Fruit fly (Drosophila melanogaster) whole organism, embryonic: ENCODE data around the gene CG14655.
A peak's percentile ranks its signal among the peaks of the same experiment; 100 is the strongest.

ENCODE experiments used
- Antp ChIP-seq: fragments of 200-800 bp; sonication (Bioruptor generic); optimal IDR thresholded peaks from 3 replicates; lab custom pipeline; 2016; ENCODE audit warnings: missing biosample characterization, missing genetic modification characterization
- CG10431 ChIP-seq: fragments of 200-800 bp; sonication (Bioruptor generic); optimal IDR thresholded peaks from 3 replicates; lab custom pipeline; 2018; ENCODE audit warnings: missing biosample characterization, mild to moderate bottlenecking, missing genetic modification characterization
- CG11398 ChIP-seq: fragments of 200-800 bp; sonication (Bioruptor generic); optimal IDR thresholded peaks from 2 replicates; lab custom pipeline; 2016; ENCODE audit warnings: missing biosample characterization, missing genetic modification characterization
- CG12155 ChIP-seq: fragments of 200-800 bp; sonication (Bioruptor generic); optimal IDR thresholded peaks from 3 replicates; lab custom pipeline; 2016; ENCODE audit warnings: missing biosample characterization, missing genetic modification characterization
- CG14860 ChIP-seq: fragments of 200-800 bp; sonication (Bioruptor generic); IDR thresholded peaks from 3 replicates; pipeline ENCODE4 v1.3.6; 2022; ENCODE audit warnings: missing biosample characterization, missing genetic modification characterization; ENCODE audit not compliant: partially characterized antibody
- CG14965 ChIP-seq: fragments of 200-800 bp; sonication (Bioruptor generic); optimal IDR thresholded peaks from 2 replicates; lab custom pipeline; 2016; ENCODE audit warnings: missing biosample characterization, missing genetic modification characterization, borderline replicate concordance
- CG15073 ChIP-seq: fragments of 200-800 bp; sonication (Bioruptor generic); optimal IDR thresholded peaks from 2 replicates; lab custom pipeline; 2016; ENCODE audit warnings: missing biosample characterization, missing genetic modification characterization
- CG1603 ChIP-seq: fragments of 200-800 bp; sonication (Bioruptor generic); optimal IDR thresholded peaks from 2 replicates; lab custom pipeline; 2019; ENCODE audit warnings: missing biosample characterization, mild to moderate bottlenecking, missing genetic modification characterization, moderate library complexity
- CG17612 ChIP-seq: fragments of 200-800 bp; sonication (Bioruptor generic); IDR thresholded peaks from 2 replicates; pipeline ENCODE4 v1.3.6; 2022; ENCODE audit warnings: missing biosample characterization, missing genetic modification characterization
- CG2202 ChIP-seq: fragments of 200-800 bp; sonication (Bioruptor generic); optimal IDR thresholded peaks from 2 replicates; lab custom pipeline; 2018; ENCODE audit warnings: missing biosample characterization, mild to moderate bottlenecking, missing genetic modification characterization
- CG4328 ChIP-seq: fragments of 200-800 bp; sonication (Bioruptor generic); optimal IDR thresholded peaks from 3 replicates; lab custom pipeline; 2017; ENCODE audit warnings: missing biosample characterization, missing genetic modification reagents, missing genetic modification characterization
- CG7963 ChIP-seq: fragments of 200-800 bp; sonication (Bioruptor generic); IDR thresholded peaks from 3 replicates; pipeline ENCODE4 v1.3.6; 2022; ENCODE audit warnings: missing biosample characterization, missing genetic modification characterization; ENCODE audit not compliant: partially characterized antibody
- CG8924 ChIP-seq: fragments of 200-800 bp; optimal IDR thresholded peaks from 3 replicates; lab custom pipeline; 2019; ENCODE audit warnings: missing biosample characterization, mild to moderate bottlenecking, missing genetic modification characterization, moderate library complexity
- D19B ChIP-seq: fragments of 200-800 bp; sonication (Bioruptor generic); optimal IDR thresholded peaks from 2 replicates; lab custom pipeline; 2017; ENCODE audit warnings: missing biosample characterization, mild to moderate bottlenecking, missing genetic modification characterization
- Deaf1 ChIP-seq: fragments of 200-800 bp; optimal IDR thresholded peaks from 3 replicates; lab custom pipeline; 2019; ENCODE audit warnings: missing biosample characterization, mild to moderate bottlenecking, missing genetic modification characterization, moderate library complexity
- Dref ChIP-seq: fragments of 200-800 bp; sonication (Bioruptor generic); IDR thresholded peaks from 2 replicates; pipeline ENCODE4 v1.3.6; 2022; ENCODE audit warnings: missing biosample characterization, missing genetic modification characterization
- Med ChIP-seq: fragments of 200-800 bp; sonication (Bioruptor generic); peaks from one replicate; lab custom pipeline; 2016; ENCODE audit warnings: missing biosample characterization, missing genetic modification characterization, mild to moderate bottlenecking, inconsistent platforms, moderate library complexity
- Meics ChIP-seq: fragments of 200-800 bp; sonication (Bioruptor generic); optimal IDR thresholded peaks from 2 replicates; lab custom pipeline; 2017; ENCODE audit warnings: missing biosample characterization, mild to moderate bottlenecking, missing genetic modification characterization
- NC2α ChIP-seq: fragments of 200-800 bp; sonication (Bioruptor generic); optimal IDR thresholded peaks from 2 replicates; lab custom pipeline; 2016; ENCODE audit warnings: missing biosample characterization, missing genetic modification characterization
- NC2β ChIP-seq: fragments of 200-800 bp; sonication (Bioruptor generic); optimal IDR thresholded peaks from 2 replicates; lab custom pipeline; 2016; ENCODE audit warnings: missing biosample characterization, missing genetic modification characterization
- Neu2 ChIP-seq: fragments of 200-800 bp; sonication (Bioruptor generic); optimal IDR thresholded peaks from 3 replicates; lab custom pipeline; 2016; ENCODE audit warnings: missing biosample characterization, missing genetic modification characterization, borderline replicate concordance
- NfI ChIP-seq: fragments of 200-800 bp; sonication (Bioruptor generic); optimal IDR thresholded peaks from 3 replicates; lab custom pipeline; 2018; ENCODE audit warnings: missing biosample characterization, mild to moderate bottlenecking, missing genetic modification characterization, moderate library complexity
- Ravus ChIP-seq: fragments of 200-800 bp; sonication (Bioruptor generic); IDR thresholded peaks from 2 replicates; pipeline ENCODE4 v1.3.6; 2022; ENCODE audit warnings: missing biosample characterization, missing genetic modification characterization
- Sry-δ ChIP-seq: fragments of 200-800 bp; sonication (Bioruptor generic); optimal IDR thresholded peaks from 2 replicates; lab custom pipeline; 2016; ENCODE audit warnings: missing biosample characterization, missing genetic modification characterization
- Tbp ChIP-seq: fragments of >200 bp; optimal IDR thresholded peaks from 2 replicates; lab custom pipeline; 2018; ENCODE audit warnings: missing biosample characterization, missing genetic modification characterization
- btn ChIP-seq: fragments of 200-800 bp; sonication (Bioruptor generic); optimal IDR thresholded peaks from 2 replicates; lab custom pipeline; 2016; ENCODE audit warnings: missing biosample characterization, missing genetic modification characterization
- cato ChIP-seq: fragments of 200-800 bp; sonication (Bioruptor generic); optimal IDR thresholded peaks from 2 replicates; lab custom pipeline; 2016; ENCODE audit warnings: missing biosample characterization, missing genetic modification characterization, borderline replicate concordance
- chif ChIP-seq, 2 experiments: fragments of 200-800 bp; sonication (Bioruptor generic); optimal IDR thresholded peaks; 3 replicates each; lab custom pipeline; 2016; ENCODE audit warnings: missing biosample characterization in 2 of 2, missing genetic modification characterization in 2 of 2
- chn ChIP-seq: fragments of 200-800 bp; sonication (Bioruptor generic); optimal IDR thresholded peaks from 2 replicates; lab custom pipeline; 2016; ENCODE audit warnings: missing biosample characterization, missing genetic modification characterization
- dimm ChIP-seq: fragments of 200-800 bp; sonication (Bioruptor generic); IDR thresholded peaks from 2 replicates; pipeline ENCODE4 v1.3.6; 2022; ENCODE audit warnings: missing biosample characterization, missing genetic modification characterization
- disco-r ChIP-seq: fragments of 200-800 bp; sonication (Bioruptor generic); optimal IDR thresholded peaks from 2 replicates; lab custom pipeline; 2016; ENCODE audit warnings: missing biosample characterization, missing genetic modification characterization
- dmrt99B ChIP-seq: fragments of 200-800 bp; sonication (Bioruptor generic); optimal IDR thresholded peaks from 2 replicates; lab custom pipeline; 2018; ENCODE audit warnings: missing biosample characterization, mild to moderate bottlenecking, missing genetic modification characterization, moderate library complexity
- ems ChIP-seq: fragments of 200-800 bp; sonication (Bioruptor generic); optimal IDR thresholded peaks from 3 replicates; lab custom pipeline; 2016; ENCODE audit warnings: missing biosample characterization, missing genetic modification characterization
- fd102C ChIP-seq: fragments of 200-800 bp; sonication (Bioruptor generic); optimal IDR thresholded peaks from 2 replicates; lab custom pipeline; 2018; ENCODE audit warnings: missing biosample characterization, mild to moderate bottlenecking, missing genetic modification characterization, moderate library complexity
- fd96Cb ChIP-seq: fragments of 200-800 bp; sonication (Bioruptor generic); optimal IDR thresholded peaks from 2 replicates; lab custom pipeline; 2018; ENCODE audit warnings: missing biosample characterization, mild to moderate bottlenecking, missing genetic modification characterization, moderate library complexity
- ftz-f1 ChIP-seq: fragments of 200-800 bp; sonication (Bioruptor generic); optimal IDR thresholded peaks from 2 replicates; lab custom pipeline; 2016; ENCODE audit warnings: missing biosample characterization, missing genetic modification characterization
- fu2 ChIP-seq: fragments of 200-800 bp; sonication (Bioruptor generic); optimal IDR thresholded peaks from 2 replicates; lab custom pipeline; 2016; ENCODE audit warnings: missing biosample characterization, missing genetic modification characterization
- gem ChIP-seq: fragments of 200-800 bp; sonication (Bioruptor generic); optimal IDR thresholded peaks from 2 replicates; lab custom pipeline; 2019; ENCODE audit warnings: missing biosample characterization, mild to moderate bottlenecking, missing genetic modification characterization, moderate library complexity
- gsb-n ChIP-seq: fragments of 200-800 bp; sonication (Bioruptor generic); optimal IDR thresholded peaks from 3 replicates; lab custom pipeline; 2018; ENCODE audit warnings: missing biosample characterization, mild to moderate bottlenecking, missing genetic modification characterization
- ind ChIP-seq: fragments of 200-800 bp; sonication (Bioruptor generic); optimal IDR thresholded peaks from 3 replicates; lab custom pipeline; 2016; ENCODE audit warnings: missing biosample characterization, missing genetic modification characterization
- mirr ChIP-seq: fragments of 200-800 bp; sonication (Bioruptor generic); optimal IDR thresholded peaks from 3 replicates; lab custom pipeline; 2018; ENCODE audit warnings: missing biosample characterization, mild to moderate bottlenecking, missing genetic modification characterization
- nmo ChIP-seq: fragments of 200-800 bp; sonication (Bioruptor generic); optimal IDR thresholded peaks from 2 replicates; lab custom pipeline; 2018; ENCODE audit warnings: missing biosample characterization, mild to moderate bottlenecking, missing genetic modification characterization, moderate library complexity
- pb ChIP-seq: fragments of 200-800 bp; sonication (Bioruptor generic); optimal IDR thresholded peaks from 3 replicates; lab custom pipeline; 2016; ENCODE audit warnings: missing biosample characterization, missing genetic modification characterization
- phol ChIP-seq: fragments of 200-800 bp; sonication (Bioruptor generic); optimal IDR thresholded peaks from 3 replicates; lab custom pipeline; 2018; ENCODE audit warnings: missing biosample characterization, mild to moderate bottlenecking, missing genetic modification characterization, moderate library complexity
- pita ChIP-seq: fragments of 200-800 bp; sonication (Bioruptor generic); optimal IDR thresholded peaks from 2 replicates; lab custom pipeline; 2017; ENCODE audit warnings: missing biosample characterization, mild to moderate bottlenecking, missing genetic modification characterization
- psq ChIP-seq: fragments of 200-800 bp; sonication (Bioruptor generic); optimal IDR thresholded peaks from 2 replicates; lab custom pipeline; 2017; ENCODE audit warnings: missing biosample characterization, missing genetic modification characterization
- rib ChIP-seq: fragments of 200-800 bp; sonication (Bioruptor generic); IDR thresholded peaks from 2 replicates; pipeline ENCODE4 v1.3.6; 2022; ENCODE audit warnings: missing biosample characterization, missing genetic modification characterization
- tup ChIP-seq: fragments of 200-800 bp; sonication (Bioruptor generic); optimal IDR thresholded peaks from 2 replicates; lab custom pipeline; 2016; ENCODE audit warnings: missing biosample characterization, mild to moderate bottlenecking, missing genetic modification characterization, moderate library complexity
- tx ChIP-seq: fragments of 200-800 bp; sonication (Bioruptor generic); optimal IDR thresholded peaks from 2 replicates; lab custom pipeline; 2016; ENCODE audit warnings: missing biosample characterization, missing genetic modification characterization
- vfl ChIP-seq: fragments of 200-800 bp; sonication (Bioruptor generic); optimal IDR thresholded peaks from 2 replicates; lab custom pipeline; 2016; ENCODE audit warnings: missing biosample characterization, missing genetic modification characterization
- z ChIP-seq: fragments of 200-800 bp; sonication (Bioruptor generic); IDR thresholded peaks from 3 replicates; pipeline ENCODE4 v1.3.6; 2022; ENCODE audit warnings: missing biosample characterization, missing genetic modification characterization

The CG14655 gene

DNA sequence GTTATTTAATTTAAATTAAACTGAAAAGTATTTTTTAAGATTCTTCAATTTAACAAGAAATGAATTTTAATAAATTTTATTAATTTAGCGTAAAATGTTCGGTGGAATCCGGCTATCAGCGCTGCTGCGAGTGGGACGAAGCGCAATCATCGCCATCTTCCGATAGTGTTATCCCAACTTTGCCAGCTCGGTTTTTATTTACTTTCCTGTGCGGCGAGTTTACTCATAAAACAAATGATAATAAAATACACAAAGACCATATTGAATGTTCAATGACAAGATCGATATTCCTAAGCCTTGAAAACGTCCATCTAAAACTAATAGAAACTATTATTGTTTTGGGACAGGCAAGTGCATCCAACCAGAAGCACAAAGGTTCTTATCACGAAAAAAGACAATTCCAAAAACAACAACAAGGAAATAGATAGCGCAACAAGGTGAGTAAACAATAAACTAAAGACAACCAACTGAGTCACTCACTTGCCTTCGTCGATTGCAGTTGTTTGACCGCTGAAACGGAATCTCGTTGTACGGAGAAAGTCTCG is 33.1 kb upstream of the CG14655 start (continued):
- TF ChIP-seq gsb-n (tag; lab: Kevin White, UChicago), result peak; percentile 59
- peak; percentile 9 for TF ChIP-seq Antp
- peak; percentile 67 for TF ChIP-seq CG4328
- no peak for TF ChIP-seq dmrt99B
- TF ChIP-seq z, result no peak
- TF ChIP-seq Sry-δ (GFP tag; lab: Kevin White, UChicago), result peak; percentile 76
- no peak for TF ChIP-seq CG14965 (GFP tag; lab: Kevin White, UChicago)
- TF ChIP-seq pb (GFP tag; lab: Kevin White, UChicago), result no peak
- no peak for TF ChIP-seq ftz-f1 (GFP tag; lab: Kevin White, UChicago)
- peak; percentile 49 for TF ChIP-seq Meics (GFP tag; lab: Kevin White, UChicago)
- peak; percentile 29 for TF ChIP-seq NC2β
- TF ChIP-seq ems, result no peak
- TF ChIP-seq CG14860 (GFP tag; lab: Robert Waterston, UW), result peak; percentile 43; the same call in 2 of the 3 replicates
- TF ChIP-seq CG15073 (GFP tag; lab: Kevin White, UChicago), result no peak
- TF ChIP-seq phol (tag; lab: Kevin White, UChicago), result peak; percentile 71
- no peak for TF ChIP-seq Ravus (GFP tag; lab: Robert Waterston, UW)
- no peak for TF ChIP-seq btn (GFP tag; lab: Kevin White, UChicago)
- no peak for TF ChIP-seq Neu2 (GFP tag; lab: Kevin White, UChicago)
- peak; percentile 1 for TF ChIP-seq CG11398 (GFP tag; lab: Kevin White, UChicago)
- TF ChIP-seq Tbp (GFP tag; lab: Kevin White, UChicago), result no peak
- peak; percentile 13 for TF ChIP-seq Deaf1
- peak; percentile 65 for TF ChIP-seq Dref (GFP tag; lab: Robert Waterston, UW)
- no peak for TF ChIP-seq vfl
- TF ChIP-seq fd102C (GFP tag; lab: Kevin White, UChicago), result no peak
- peak; percentile 33 for TF ChIP-seq fd96Cb (tag; lab: Kevin White, UChicago)
- no peak for TF ChIP-seq D19B (GFP tag; lab: Kevin White, UChicago)
- TF ChIP-seq NC2α (GFP tag; lab: Kevin White, UChicago), result no peak
- peak; percentile 51; the same call in 1 of the 3 replicates for TF ChIP-seq CG7963 (GFP tag; lab: Robert Waterston, UW)
- peak; percentile 84 for TF ChIP-seq CG10431 (GFP tag; lab: Kevin White, UChicago)
- TF ChIP-seq mirr (GFP tag; lab: Kevin White, UChicago), result peak; percentile 72
- no peak for TF ChIP-seq rib (GFP tag; lab: Robert Waterston, UW)
- peak; percentile 62 for TF ChIP-seq nmo (GFP tag; lab: Kevin White, UChicago)
- peak; percentile 32 for TF ChIP-seq CG12155 (GFP tag; lab: Kevin White, UChicago)
- TF ChIP-seq tx (GFP tag; lab: Kevin White, UChicago), result no peak
- TF ChIP-seq psq (GFP tag; lab: Kevin White, UChicago), result peak; percentile 33
- TF ChIP-seq chif (GFP tag; optimal IDR thresholded peaks at IDR 0.05; lab: Kevin White, UChicago), result no peak
- no peak for TF ChIP-seq pita (GFP tag; lab: Kevin White, UChicago)
- TF ChIP-seq ind, result peak; percentile 30
- peak; percentile 86 for TF ChIP-seq CG2202
- peak; percentile 1 for TF ChIP-seq cato (GFP tag; lab: Kevin White, UChicago)
- TF ChIP-seq CG1603 (tag; lab: Kevin White, UChicago), result peak; percentile 79
- no peak for TF ChIP-seq chn (GFP tag; lab: Kevin White, UChicago)
- TF ChIP-seq gem (tag; lab: Kevin White, UChicago), result peak; percentile 66
- no peak for TF ChIP-seq dimm (GFP tag; lab: Robert Waterston, UW)
- TF ChIP-seq NfI (GFP tag; lab: Kevin White, UChicago), result peak; percentile 33
- no peak for TF ChIP-seq fu2 (GFP tag; lab: Kevin White, UChicago)
- no peak for TF ChIP-seq CG17612 (GFP tag; lab: Robert Waterston, UW)
- TF ChIP-seq CG8924 (tag; lab: Kevin White, UChicago), result peak; percentile 67
- TF ChIP-seq Med (GFP tag; lab: Kevin White, UChicago), result peak; percentile 89
- no peak for TF ChIP-seq tup
- TF ChIP-seq disco-r, result no peak
